Fruit fly (Drosophila melanogaster) whole organism, embryonic: Measurements from ENCODE around the gene Srp9.

Source experiments
- CG6791 ChIP-seq: fragments of 200-800 bp; sonication (Bioruptor generic); IDR thresholded peaks from 3 replicates; pipeline ENCODE4 v1.3.6; 2022; ENCODE audit warnings: missing biosample characterization, missing genetic modification characterization; ENCODE audit not compliant: partially characterized antibody
- Dll ChIP-seq: fragments of 200-800 bp; sonication (Bioruptor generic); IDR thresholded peaks from 4 replicates; pipeline ENCODE4 v1.3.6; 2022; ENCODE audit warnings: missing biosample characterization, missing genetic modification characterization; ENCODE audit not compliant: partially characterized antibody

dm6 chr3L:7963549-7963948 lies 27.4 kb downstream of the Srp9 start:
- TF ChIP-seq Dll (no peak), CG6791 (GFP tag; lab: Robert Waterston, UW) (no peak)
